Worm (Caenorhabditis elegans): Measurements from ENCODE around the gene magi-1.
A peak's percentile ranks its signal among the peaks of the same experiment; 100 is the strongest.

Gene magi-1

DNA sequence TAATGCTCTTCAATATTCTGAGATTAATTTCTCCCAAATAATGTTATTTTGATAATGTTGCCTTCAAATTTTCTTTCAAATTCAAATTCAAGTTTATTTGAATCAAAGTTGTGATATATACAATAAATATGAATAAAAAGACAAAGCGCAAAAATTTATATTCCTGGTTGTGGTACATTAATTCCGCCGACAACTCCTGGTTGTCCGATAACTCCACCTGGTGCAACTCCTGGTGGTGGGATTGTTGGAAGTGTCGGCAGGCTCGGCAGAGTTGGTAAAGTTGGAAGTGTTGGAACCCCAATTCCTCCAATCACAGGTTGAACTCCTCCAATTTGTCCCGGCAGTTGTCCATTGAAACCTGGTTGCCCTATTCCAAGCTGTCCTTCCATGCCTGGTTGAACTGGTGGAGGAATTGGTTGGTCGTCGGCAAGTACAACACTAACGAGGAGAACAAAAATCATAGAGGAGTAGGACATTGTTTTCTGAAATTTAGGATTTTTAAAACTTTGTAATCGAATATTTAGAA is 23.3 kb downstream of the magi-1 start, which contains the start of gene K01A6.7:
TSS of gene K01A6.7 (minus strand) at position 476 of the 526 bp plus-strand sequence.
- TF ChIP-seq mdl-1 (tag; optimal IDR thresholded peaks at IDR 0.05) = no peak
- TF ChIP-seq snpc-4 (tag; optimal IDR thresholded peaks at IDR 0.05) = no peak

DNA sequence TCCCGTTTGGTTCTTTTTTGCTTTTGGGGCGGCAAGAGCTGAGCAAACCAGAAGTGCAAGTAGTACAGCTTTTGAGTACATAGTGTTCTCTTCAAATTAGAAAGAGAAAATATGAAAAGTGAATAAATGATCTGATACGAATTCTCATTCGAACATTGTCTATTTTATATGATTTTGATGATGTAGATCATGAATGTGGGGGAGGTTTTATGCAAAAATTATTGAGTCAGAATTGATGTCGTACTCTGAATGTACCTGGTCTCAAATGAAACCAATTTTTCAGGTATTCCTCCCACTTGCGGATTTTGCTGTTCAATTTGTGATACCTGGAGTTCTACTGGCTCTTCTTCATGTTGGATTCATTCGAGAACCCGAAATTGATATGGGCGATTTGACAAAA is 25.4 kb downstream of the magi-1 start, which contains the start of gene K01A6.4:
TSS of gene K01A6.4 (minus strand) at position 101 of the 400 bp plus-strand sequence.
- TF ChIP-seq nhr-28 (tag; optimal IDR thresholded peaks at IDR 0.05) = no peak
- no peak for TF ChIP-seq daf-12 (tag; optimal IDR thresholded peaks at IDR 0.05)
- no peak for TF ChIP-seq nhr-237 (tag; optimal IDR thresholded peaks at IDR 0.05)
- TF ChIP-seq lsy-12 (tag; optimal IDR thresholded peaks at IDR 0.05) = no peak
- TF ChIP-seq nhr-23 (tag; optimal IDR thresholded peaks at IDR 0.05) = no peak
- no peak for TF ChIP-seq skn-1 (tag; optimal IDR thresholded peaks at IDR 0.05)
- TF ChIP-seq eor-1 (tag; optimal IDR thresholded peaks at IDR 0.05) = no peak
- no peak for TF ChIP-seq snpc-4 (tag; optimal IDR thresholded peaks at IDR 0.05)
- no peak for TF ChIP-seq nhr-76 (tag; optimal IDR thresholded peaks at IDR 0.05)
- no peak for TF ChIP-seq unc-62 (GFP tag; optimal IDR thresholded peaks at IDR 0.05)
- no peak for TF ChIP-seq elt-1 (tag; optimal IDR thresholded peaks at IDR 0.05)
- TF ChIP-seq zag-1 (tag; optimal IDR thresholded peaks at IDR 0.05) = no peak
- TF ChIP-seq mdl-1 (tag; optimal IDR thresholded peaks at IDR 0.05) = no peak
- TF ChIP-seq ztf-11 (tag; optimal IDR thresholded peaks at IDR 0.05) = no peak
- no peak for TF ChIP-seq egl-27 (tag; optimal IDR thresholded peaks at IDR 0.05)

- TF ChIP-seq ztf-4 (tag; optimal IDR thresholded peaks at IDR 0.05) (no peak), unc-39 (tag; optimal IDR thresholded peaks at IDR 0.05) (no peak), nhr-76 (tag; optimal IDR thresholded peaks at IDR 0.05) (no peak), nhr-67 (tag; optimal IDR thresholded peaks at IDR 0.05) (no peak), zag-1 (tag; optimal IDR thresholded peaks at IDR 0.05) (no peak), R02D3.7 (tag; optimal IDR thresholded peaks at IDR 0.05) (no peak), aly-2 (tag; optimal IDR thresholded peaks at IDR 0.05) (no peak), nfya-1 (tag; optimal IDR thresholded peaks at IDR 0.05; ENCODE audit: insufficient read depth) (no peak), ama-1 (optimal IDR thresholded peaks at IDR 0.05) (no peak), nhr-25 (tag; optimal IDR thresholded peaks at IDR 0.05) (no peak), egl-5 (tag; optimal IDR thresholded peaks at IDR 0.05) (no peak), unc-62 (GFP tag; optimal IDR thresholded peaks at IDR 0.05) (no peak), hmg-11 (tag; optimal IDR thresholded peaks at IDR 0.05) (no peak)
Measured at ce11 chrIV:11742406-11742805, 27.6 kb downstream of the magi-1 start, which contains the start of gene K01A6.5. TSS of gene K01A6.5 (plus strand) at chrIV:11742706.

- TF ChIP-seq fkh-2 (tag; optimal IDR thresholded peaks at IDR 0.05) (no peak), unc-39 (tag; optimal IDR thresholded peaks at IDR 0.05) (no peak), egl-5 (tag; optimal IDR thresholded peaks at IDR 0.05) (no peak), nhr-237 (tag; optimal IDR thresholded peaks at IDR 0.05) (no peak), snpc-4 (tag; optimal IDR thresholded peaks at IDR 0.05) (no peak)
Measured at ce11 chrIV:11743813-11744212, 29.0 kb downstream of the magi-1 start.

ce11 chrIV:11744287-11744686 is 29.4 kb downstream of the magi-1 start:
- no peak for TF ChIP-seq ztf-11 (tag; optimal IDR thresholded peaks at IDR 0.05)
- TF ChIP-seq nfya-1 (tag; optimal IDR thresholded peaks at IDR 0.05; ENCODE audit: insufficient read depth) = peak; percentile 32
- no peak for TF ChIP-seq ceh-9 (tag; optimal IDR thresholded peaks at IDR 0.05)
- peak; percentile 22 for TF ChIP-seq snpc-4 (tag; optimal IDR thresholded peaks at IDR 0.05)
- TF ChIP-seq fkh-2 (tag; optimal IDR thresholded peaks at IDR 0.05) = peak; percentile 7

- TF ChIP-seq pha-4 (tag; optimal IDR thresholded peaks at IDR 0.05) (peak; percentile 28), snpc-4 (tag; optimal IDR thresholded peaks at IDR 0.05) (no peak), nhr-25 (tag; optimal IDR thresholded peaks at IDR 0.05) (no peak), ZK546.5 (tag; optimal IDR thresholded peaks at IDR 0.05) (no peak), lin-39 (tag; optimal IDR thresholded peaks at IDR 0.05) (no peak), pqm-1 (tag; optimal IDR thresholded peaks at IDR 0.05) (no peak), mml-1 (tag; optimal IDR thresholded peaks at IDR 0.05) (no peak), ceh-16 (tag; optimal IDR thresholded peaks at IDR 0.05) (no peak), elt-2 (tag; optimal IDR thresholded peaks at IDR 0.05) (peak; percentile 9), zag-1 (tag; optimal IDR thresholded peaks at IDR 0.05) (no peak), tbx-2 (tag; optimal IDR thresholded peaks at IDR 0.05) (no peak), skn-1 (tag; optimal IDR thresholded peaks at IDR 0.05) (no peak), hmg-11 (tag; optimal IDR thresholded peaks at IDR 0.05) (no peak), nhr-76 (tag; optimal IDR thresholded peaks at IDR 0.05) (no peak), ceh-9 (tag; optimal IDR thresholded peaks at IDR 0.05) (no peak), ceh-82 (tag; optimal IDR thresholded peaks at IDR 0.05) (no peak)
Measured at ce11 chrIV:11745340-11745739, 30.5 kb downstream of the magi-1 start, which contains the start of gene gem-4. TSS of gene gem-4 (plus strand) at chrIV:11745640.

All from whole organism, L3 larva.